Fruit fly (Drosophila melanogaster) whole organism, embryonic: Measurements from ENCODE around the gene ppk7.

Source experiments
- Adf1 ChIP-seq: fragments of 200-800 bp; sonication (Bioruptor generic); IDR thresholded peaks from 2 replicates; pipeline ENCODE4 v1.3.6; 2022; ENCODE audit warnings: missing biosample characterization, missing genetic modification characterization
- BEAF-32 ChIP-seq: fragments of 200-800 bp; sonication (Bioruptor generic); optimal IDR thresholded peaks from 3 replicates; lab custom pipeline; 2017; ENCODE audit warnings: missing biosample characterization, missing genetic modification characterization, mild to moderate bottlenecking, moderate library complexity, missing genetic modification reagents
- Bdp1 ChIP-seq: fragments of 200-800 bp; sonication (Bioruptor generic); optimal IDR thresholded peaks from 3 replicates; lab custom pipeline; 2016; ENCODE audit warnings: missing biosample characterization, missing genetic modification characterization
- CG10267 ChIP-seq: fragments of 200-800 bp; sonication (Bioruptor generic); optimal IDR thresholded peaks from 2 replicates; lab custom pipeline; 2018; ENCODE audit warnings: missing biosample characterization, mild to moderate bottlenecking, missing genetic modification characterization, moderate library complexity
- CG10274 ChIP-seq: fragments of 200-800 bp; sonication (Bioruptor generic); optimal IDR thresholded peaks from 3 replicates; lab custom pipeline; 2017; ENCODE audit warnings: missing biosample characterization, mild to moderate bottlenecking, missing genetic modification characterization
- CG11398 ChIP-seq: fragments of 200-800 bp; sonication (Bioruptor generic); optimal IDR thresholded peaks from 2 replicates; lab custom pipeline; 2016; ENCODE audit warnings: missing biosample characterization, missing genetic modification characterization
- CG13624 ChIP-seq: fragments of 200-800 bp; sonication (Bioruptor generic); optimal IDR thresholded peaks from 2 replicates; lab custom pipeline; 2016; ENCODE audit warnings: missing biosample characterization, missing genetic modification characterization
- CG1529 ChIP-seq: fragments of 200-800 bp; sonication (Bioruptor generic); optimal IDR thresholded peaks from 3 replicates; lab custom pipeline; 2018; ENCODE audit warnings: missing biosample characterization, missing genetic modification characterization
- CG15601 ChIP-seq: fragments of 200-800 bp; sonication (Bioruptor generic); optimal IDR thresholded peaks from 3 replicates; lab custom pipeline; 2019; ENCODE audit warnings: missing biosample characterization, mild to moderate bottlenecking, missing genetic modification characterization, moderate library complexity
- CG17186 ChIP-seq: fragments of 200-800 bp; sonication (Bioruptor generic); optimal IDR thresholded peaks from 3 replicates; lab custom pipeline; 2017; ENCODE audit warnings: missing biosample characterization, missing genetic modification reagents, missing genetic modification characterization
- CG17829 ChIP-seq: fragments of 200-800 bp; optimal IDR thresholded peaks from 2 replicates; lab custom pipeline; 2019; ENCODE audit warnings: missing biosample characterization, mild to moderate bottlenecking, missing genetic modification characterization, moderate library complexity
- CG3065 ChIP-seq: fragments of 200-800 bp; sonication (Bioruptor generic); optimal IDR thresholded peaks from 2 replicates; lab custom pipeline; 2016; ENCODE audit warnings: missing biosample characterization, missing genetic modification characterization
- CG31224 ChIP-seq: fragments of 200-800 bp; sonication (Bioruptor generic); IDR thresholded peaks from 2 replicates; pipeline ENCODE4 v1.3.6; 2022; ENCODE audit warnings: missing biosample characterization, missing genetic modification characterization
- CG32532 ChIP-seq: fragments of 200-800 bp; sonication (Bioruptor generic); IDR thresholded peaks from 2 replicates; pipeline ENCODE4 v1.3.6; 2022; ENCODE audit warnings: missing biosample characterization, missing genetic modification characterization
- CG34376 ChIP-seq: fragments of 200-800 bp; sonication (Bioruptor generic); optimal IDR thresholded peaks from 2 replicates; lab custom pipeline; 2018; ENCODE audit warnings: missing biosample characterization, mild to moderate bottlenecking, missing genetic modification characterization
- CG3847 ChIP-seq: fragments of 200-800 bp; sonication (Bioruptor generic); IDR thresholded peaks from 2 replicates; pipeline ENCODE4 v1.3.6; 2022; ENCODE audit warnings: missing biosample characterization, missing genetic modification characterization
- CG4404 ChIP-seq: fragments of 200-800 bp; sonication (Bioruptor generic); IDR thresholded peaks from 2 replicates; pipeline ENCODE4 v1.3.6; 2022; ENCODE audit warnings: missing biosample characterization, missing genetic modification characterization
- CG4617 ChIP-seq: fragments of 200-800 bp; sonication (Bioruptor generic); optimal IDR thresholded peaks from 3 replicates; lab custom pipeline; 2016; ENCODE audit warnings: missing biosample characterization, missing genetic modification characterization, borderline replicate concordance
- CG5953 ChIP-seq: fragments of 200-800 bp; sonication (Bioruptor generic); IDR thresholded peaks from 2 replicates; pipeline ENCODE4 v1.3.6; 2022; ENCODE audit warnings: missing biosample characterization, missing genetic modification characterization
- D ChIP-seq, 2 experiments: fragments of 200-800 bp in 1 of 2; fragments of >200 bp in 1 of 2; sonication (Bioruptor generic) in 1 of 2; optimal IDR thresholded peaks; 2 replicates in 1 of 2; 3 replicates in 1 of 2; lab custom pipeline; 2017; ENCODE audit warnings: mild to moderate bottlenecking in 1 of 2, missing biosample characterization in 1 of 2, missing genetic modification characterization in 1 of 2, missing genetic modification reagents in 1 of 2
- Dip2 ChIP-seq: fragments of 200-800 bp; sonication (Bioruptor generic); IDR thresholded peaks from 2 replicates; pipeline ENCODE4 v1.3.6; 2022; ENCODE audit warnings: missing biosample characterization, missing genetic modification characterization
- Gsc ChIP-seq: fragments of 200-800 bp; sonication (Bioruptor generic); IDR thresholded peaks from 2 replicates; pipeline ENCODE4 v1.3.6; 2022; ENCODE audit warnings: missing biosample characterization, missing genetic modification characterization
- HmgZ ChIP-seq: fragments of 200-800 bp; sonication (Bioruptor generic); optimal IDR thresholded peaks from 2 replicates; lab custom pipeline; 2018; ENCODE audit warnings: missing biosample characterization, mild to moderate bottlenecking, missing genetic modification characterization
- Hr51 ChIP-seq, 2 experiments: fragments of 200-800 bp; sonication (Bioruptor generic); optimal IDR thresholded peaks; 2 replicates in 1 of 2; 3 replicates in 1 of 2; lab custom pipeline; 2016 to 2018; ENCODE audit warnings: missing biosample characterization in 2 of 2, missing genetic modification characterization in 2 of 2, mild to moderate bottlenecking in 1 of 2, moderate library complexity in 1 of 2
- Myb ChIP-seq: fragments of 200-800 bp; sonication (Bioruptor generic); optimal IDR thresholded peaks from 2 replicates; lab custom pipeline; 2016; ENCODE audit warnings: missing biosample characterization, missing genetic modification characterization
- NFAT ChIP-seq: fragments of 200-800 bp; sonication (Bioruptor generic); IDR thresholded peaks from 2 replicates; pipeline ENCODE4 v1.3.6; 2022; ENCODE audit warnings: missing biosample characterization, missing genetic modification characterization
- Pdp1 ChIP-seq, 2 experiments: fragments of 200-800 bp; sonication (Bioruptor generic); optimal IDR thresholded peaks; 3 replicates each; lab custom pipeline; 2016; ENCODE audit warnings: missing biosample characterization in 2 of 2, missing genetic modification characterization in 2 of 2, mild to moderate bottlenecking in 1 of 2, moderate library complexity in 1 of 2
- Scr ChIP-seq: fragments of 200-800 bp; sonication (Bioruptor generic); IDR thresholded peaks from 2 replicates; pipeline ENCODE4 v1.3.6; 2022; ENCODE audit warnings: missing biosample characterization, missing genetic modification characterization; ENCODE audit not compliant: partially characterized antibody
- Spps ChIP-seq: fragments of 200-800 bp; sonication (Bioruptor generic); optimal IDR thresholded peaks from 2 replicates; lab custom pipeline; 2018; ENCODE audit warnings: missing biosample characterization, mild to moderate bottlenecking, missing genetic modification characterization
- cad ChIP-seq: fragments of >200 bp; optimal IDR thresholded peaks from 2 replicates; lab custom pipeline; 2017; ENCODE audit warnings: missing biosample characterization, missing genetic modification characterization
- chif ChIP-seq, 2 experiments: fragments of 200-800 bp; sonication (Bioruptor generic); optimal IDR thresholded peaks; 3 replicates each; lab custom pipeline; 2016; ENCODE audit warnings: missing biosample characterization in 2 of 2, missing genetic modification characterization in 2 of 2
- corto ChIP-seq: fragments of 200-800 bp; sonication (Bioruptor generic); optimal IDR thresholded peaks from 2 replicates; lab custom pipeline; 2016; ENCODE audit warnings: missing biosample characterization, mild to moderate bottlenecking, missing genetic modification characterization, moderate library complexity
- dm ChIP-seq: fragments of 200-800 bp; sonication (Bioruptor generic); optimal IDR thresholded peaks from 3 replicates; lab custom pipeline; 2016; ENCODE audit warnings: missing biosample characterization, missing genetic modification characterization
- dysf ChIP-seq: fragments of 200-800 bp; sonication (Bioruptor generic); IDR thresholded peaks from 3 replicates; pipeline ENCODE4 v1.3.6; 2022; ENCODE audit warnings: missing biosample characterization, missing genetic modification characterization
- eve ChIP-seq, 2 experiments: fragments of >200 bp; optimal IDR thresholded peaks; 2 replicates each; lab custom pipeline; 2017; ENCODE audit warnings: missing biosample characterization in 2 of 2, missing genetic modification characterization in 2 of 2
- gce ChIP-seq: fragments of 200-800 bp; sonication (Bioruptor generic); IDR thresholded peaks from 3 replicates; pipeline ENCODE4 v1.3.6; 2022; ENCODE audit warnings: missing biosample characterization, missing genetic modification characterization
- grau ChIP-seq: fragments of 200-800 bp; optimal IDR thresholded peaks from 3 replicates; lab custom pipeline; 2019; ENCODE audit warnings: missing biosample characterization, mild to moderate bottlenecking, missing genetic modification characterization, moderate library complexity
- klu ChIP-seq: fragments of 200-800 bp; sonication (Bioruptor generic); IDR thresholded peaks from 2 replicates; pipeline ENCODE4 v1.3.6; 2022; ENCODE audit warnings: missing biosample characterization, missing genetic modification characterization
- knrl ChIP-seq: fragments of 200-800 bp; sonication (Bioruptor generic); IDR thresholded peaks from 3 replicates; pipeline ENCODE4 v1.3.6; 2022; ENCODE audit warnings: missing biosample characterization, missing genetic modification characterization; ENCODE audit not compliant: partially characterized antibody
- lmd ChIP-seq: fragments of 200-800 bp; sonication (Bioruptor generic); IDR thresholded peaks from 2 replicates; pipeline ENCODE4 v1.3.6; 2022; ENCODE audit warnings: missing biosample characterization, missing genetic modification characterization
- nerfin-1 ChIP-seq: fragments of 200-800 bp; sonication (Bioruptor generic); optimal IDR thresholded peaks from 3 replicates; lab custom pipeline; 2019; ENCODE audit warnings: missing biosample characterization, mild to moderate bottlenecking, missing genetic modification characterization, moderate library complexity
- onecut ChIP-seq: fragments of 200-800 bp; sonication (Bioruptor generic); IDR thresholded peaks from 2 replicates; pipeline ENCODE4 v1.3.6; 2022; ENCODE audit warnings: missing biosample characterization, missing genetic modification characterization
- pros ChIP-seq: fragments of 200-800 bp; sonication (Bioruptor generic); optimal IDR thresholded peaks from 3 replicates; lab custom pipeline; 2019; ENCODE audit warnings: missing biosample characterization, mild to moderate bottlenecking, missing genetic modification characterization, moderate library complexity
- pzg ChIP-seq: fragments of 200-800 bp; sonication (Bioruptor generic); optimal IDR thresholded peaks from 3 replicates; lab custom pipeline; 2018; ENCODE audit warnings: missing biosample characterization, mild to moderate bottlenecking, missing genetic modification characterization, moderate library complexity
- ranshi ChIP-seq: fragments of 200-800 bp; sonication (Bioruptor generic); IDR thresholded peaks from 2 replicates; pipeline ENCODE4 v1.3.6; 2022; ENCODE audit warnings: missing biosample characterization, missing genetic modification characterization
- sens ChIP-seq: fragments of 200-800 bp; sonication (Bioruptor generic); peaks from one replicate; lab custom pipeline; 2016; ENCODE audit warnings: missing biosample characterization, missing genetic modification characterization
- sima ChIP-seq: fragments of 200-800 bp; sonication (Bioruptor generic); optimal IDR thresholded peaks from 2 replicates; lab custom pipeline; 2016; ENCODE audit warnings: missing biosample characterization, missing genetic modification characterization
- slbo ChIP-seq: fragments of 200-800 bp; sonication (Bioruptor generic); IDR thresholded peaks from 2 replicates; pipeline ENCODE4 v1.3.6; 2022; ENCODE audit warnings: missing biosample characterization, missing genetic modification characterization
- toy ChIP-seq: fragments of 200-800 bp; sonication (Bioruptor generic); IDR thresholded peaks from 2 replicates; pipeline ENCODE4 v1.3.6; 2022; ENCODE audit warnings: missing biosample characterization, missing genetic modification characterization

The ppk7 gene

dm6 chr2L:6343084-6343873, 10.9 kb downstream of the ppk7 start (continued):
- TF ChIP-seq Myb (GFP tag; lab: Kevin White, UChicago) = peak; percentile 34
- no peak for TF ChIP-seq CG4617 (GFP tag; lab: Kevin White, UChicago)
- TF ChIP-seq CG3847 (GFP tag; lab: Robert Waterston, UW) = peak; percentile 44
- TF ChIP-seq toy (GFP tag; lab: Robert Waterston, UW) = no peak
- TF ChIP-seq Adf1 (GFP tag; lab: Robert Waterston, UW) = 0 out of 2 replicates have a peak, but pooled peaks have one; percentile 9
- no peak for TF ChIP-seq CG31224
- peak; percentile 23 for TF ChIP-seq CG10267 (tag; lab: Kevin White, UChicago)
- TF ChIP-seq CG1529 (GFP tag; lab: Kevin White, UChicago) = no peak
- TF ChIP-seq cad (GFP tag; lab: Kevin White, UChicago) = no peak
- TF ChIP-seq Bdp1 (GFP tag; lab: Kevin White, UChicago) = no peak
- TF ChIP-seq CG15601 = peak; percentile 80
- no peak for TF ChIP-seq onecut (GFP tag; lab: Robert Waterston, UW)
- TF ChIP-seq slbo (GFP tag; lab: Robert Waterston, UW) = peak; percentile 58
- TF ChIP-seq D (optimal IDR thresholded peaks at IDR 0.05; lab: Kevin White, UChicago) = no peak
- TF ChIP-seq D (GFP tag; optimal IDR thresholded peaks at IDR 0.05; lab: Kevin White, UChicago) = no peak
- no peak for TF ChIP-seq lmd
- TF ChIP-seq nerfin-1 (tag; lab: Kevin White, UChicago) = peak; percentile 68
- TF ChIP-seq chif (GFP tag; optimal IDR thresholded peaks at IDR 0.05; lab: Kevin White, UChicago) = no peak
- TF ChIP-seq Hr51 (GFP tag; optimal IDR thresholded peaks at IDR 0.05; lab: Kevin White, UChicago) = no peak
- TF ChIP-seq eve (GFP tag; optimal IDR thresholded peaks at IDR 0.05; lab: Kevin White, UChicago) = no peak
- peak; percentile 86 for TF ChIP-seq dm (GFP tag; lab: Kevin White, UChicago)
- TF ChIP-seq pros = no peak
- no peak for TF ChIP-seq Spps (tag; lab: Kevin White, UChicago)
- peak; percentile 90 for TF ChIP-seq pzg (GFP tag; lab: Kevin White, UChicago)
- peak; percentile 62 for TF ChIP-seq CG13624 (GFP tag; lab: Kevin White, UChicago)
- TF ChIP-seq Pdp1 (GFP tag; optimal IDR thresholded peaks at IDR 0.05; lab: Kevin White, UChicago) = peak in 1 of 2 experiments; percentile 99
- TF ChIP-seq sens (GFP tag; lab: Kevin White, UChicago) = peak; percentile 67
- peak; percentile 87 for TF ChIP-seq NFAT (GFP tag; lab: Robert Waterston, UW)
- TF ChIP-seq grau (tag; lab: Kevin White, UChicago) = peak; percentile 1
- TF ChIP-seq CG34376 (GFP tag; lab: Kevin White, UChicago) = peak; percentile 98
- peak; percentile 77 for TF ChIP-seq CG17186 (GFP tag; lab: Kevin White, UChicago)
- TF ChIP-seq CG3065 (GFP tag; lab: Kevin White, UChicago) = no peak
- no peak; the same call in 2 of the 3 replicates for TF ChIP-seq gce (GFP tag; lab: Robert Waterston, UW)
- TF ChIP-seq BEAF-32 (GFP tag; lab: Kevin White, UChicago) = peak; percentile 33
- no peak for TF ChIP-seq Gsc (GFP tag; lab: Robert Waterston, UW)
- no peak for TF ChIP-seq Dip2
- no peak for TF ChIP-seq sima (GFP tag; lab: Kevin White, UChicago)
- peak; percentile 31 for TF ChIP-seq CG17829 (tag; lab: Kevin White, UChicago)
- TF ChIP-seq Scr (GFP tag; lab: Robert Waterston, UW) = peak; percentile 17; the same call in 1 of the 2 replicates
- no peak for TF ChIP-seq corto (GFP tag; lab: Kevin White, UChicago)
- no peak for TF ChIP-seq dysf (GFP tag; lab: Robert Waterston, UW)
- peak; percentile 47; the same call in 1 of the 2 replicates for TF ChIP-seq ranshi (GFP tag; lab: Robert Waterston, UW)
- no peak for TF ChIP-seq CG4404
- TF ChIP-seq klu (GFP tag; lab: Robert Waterston, UW) = no peak
- TF ChIP-seq HmgZ = peak; percentile 74
- peak; percentile 36; the same call in 1 of the 3 replicates for TF ChIP-seq knrl
- no peak for TF ChIP-seq CG11398 (GFP tag; lab: Kevin White, UChicago)
- TF ChIP-seq CG5953 (GFP tag; lab: Robert Waterston, UW) = no peak
- 0 out of 2 replicates have a peak, but pooled peaks have one; percentile 5 for TF ChIP-seq CG32532
- peak; percentile 83 for TF ChIP-seq CG10274
